Worm (Caenorhabditis elegans) whole organism, mixed stage, embryonic: ENCODE data around the gene T07D4.5.

Experiments
- bed-3 ChIP-seq: fragments of 200-800 bp; sonication (Bioruptor generic); optimal IDR thresholded peaks from 3 replicates; lab custom pipeline; 2018; ENCODE audit warnings: mild to moderate bottlenecking, missing genetic modification characterization, moderate library complexity, missing compliant biosample characterization
- ceh-39 ChIP-seq: fragments of 150-350 bp; optimal IDR thresholded peaks from 2 replicates; lab custom pipeline; 2014; ENCODE audit warnings: missing biosample characterization, missing genetic modification characterization
- flh-1 ChIP-seq: fragments of 200-800 bp; sonication (Bioruptor generic); optimal IDR thresholded peaks from 2 replicates; lab custom pipeline; 2018; ENCODE audit warnings: mild to moderate bottlenecking, missing genetic modification characterization, moderate library complexity, missing compliant biosample characterization
- nhr-12 ChIP-seq: fragments of 150-350 bp; optimal IDR thresholded peaks from 2 replicates; lab custom pipeline; 2014; ENCODE audit warnings: missing biosample characterization, missing genetic modification characterization
- nhr-28 ChIP-seq: fragments of 150-350 bp; optimal IDR thresholded peaks from 2 replicates; lab custom pipeline; 2014; ENCODE audit warnings: missing biosample characterization, missing genetic modification characterization
- nhr-76 ChIP-seq: sonication (generic microtip); optimal IDR thresholded peaks from 2 replicates; lab custom pipeline; 2017; ENCODE audit warnings: missing biosample characterization, missing genetic modification characterization
- unc-120 ChIP-seq: sonication (generic microtip); optimal IDR thresholded peaks from 2 replicates; lab custom pipeline; 2017; ENCODE audit warnings: missing genetic modification characterization, missing compliant biosample characterization; ENCODE audit not compliant: poor library complexity, severe bottlenecking
- ztf-11 ChIP-seq: fragments of 150-350 bp; optimal IDR thresholded peaks from 2 replicates; lab custom pipeline; 2014; ENCODE audit warnings: missing biosample characterization, missing genetic modification characterization

DNA sequence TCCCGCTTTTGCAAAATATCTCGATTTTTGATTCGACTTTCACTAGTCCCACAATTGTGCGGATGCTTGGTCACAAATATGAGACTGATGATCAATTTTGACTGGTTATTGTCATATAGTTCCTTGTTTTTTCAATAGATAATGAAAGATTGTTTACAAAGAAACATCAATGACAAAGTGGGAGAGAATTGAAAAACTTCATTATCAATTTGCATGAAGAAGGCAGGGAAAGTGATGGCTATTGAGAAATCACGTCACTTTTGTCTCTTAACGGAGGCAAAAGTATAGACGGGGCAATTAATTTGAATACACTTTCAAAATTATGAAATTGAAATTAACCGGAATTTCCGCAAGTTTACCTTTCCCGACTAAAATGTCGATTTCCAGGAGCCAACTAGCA is 39.1 kb upstream of the T07D4.5 start:
- TF ChIP-seq unc-120 (tag; lab: Kevin White, UChicago) (no peak), bed-3 (GFP tag; lab: Kevin White, UChicago) (no peak), ceh-39 (tag; lab: Kevin White, UChicago) (no peak), ztf-11 (tag; lab: Kevin White, UChicago) (no peak), nhr-76 (tag; lab: Kevin White, UChicago) (no peak), flh-1 (GFP tag; lab: Kevin White, UChicago) (no peak), nhr-12 (tag; lab: Kevin White, UChicago) (no peak), nhr-28 (tag; lab: Kevin White, UChicago) (no peak)
